Worm (Caenorhabditis elegans): Measurements from ENCODE around the gene fbxa-24.

fbxa-24 gene

ce11 chrII:3810550-3810949, 5.8 kb upstream of the fbxa-24 start:
- TF ChIP-seq lin-14 (GFP tag; optimal IDR thresholded peaks at IDR 0.05) = peak; percentile 85
- TF ChIP-seq nhr-237 (tag; optimal IDR thresholded peaks at IDR 0.05) = no peak
- TF ChIP-seq tbx-2 (tag; optimal IDR thresholded peaks at IDR 0.05) = peak; percentile 32
- TF ChIP-seq nhr-12 (tag; optimal IDR thresholded peaks at IDR 0.05) = no peak
- no peak for TF ChIP-seq irx-1 (tag; optimal IDR thresholded peaks at IDR 0.05)
- TF ChIP-seq C16A3.4 (tag; optimal IDR thresholded peaks at IDR 0.05) = no peak
- TF ChIP-seq zag-1 (tag; optimal IDR thresholded peaks at IDR 0.05) = no peak
- TF ChIP-seq ets-5 (GFP tag; IDR thresholded peaks at IDR 0.05) = no peak
- TF ChIP-seq ces-1 (GFP tag; optimal IDR thresholded peaks at IDR 0.05) = no peak
- TF ChIP-seq snpc-4 (tag; optimal IDR thresholded peaks at IDR 0.05) = no peak
- no peak for TF ChIP-seq unc-98 (GFP tag; IDR thresholded peaks at IDR 0.05)
- peak; percentile 51 for TF ChIP-seq snu-23 (GFP tag; optimal IDR thresholded peaks at IDR 0.05)
- no peak for TF ChIP-seq mef-2 (tag; optimal IDR thresholded peaks at IDR 0.05)
- no peak for TF ChIP-seq lir-3 (tag; optimal IDR thresholded peaks at IDR 0.05; ENCODE audit: poor library complexity)
- TF ChIP-seq nhr-19 (GFP tag; conservative IDR thresholded peaks at IDR 0.05) = peak; percentile 32; the same call in 1 of the 2 replicates
- no peak for TF ChIP-seq alr-1 (tag; optimal IDR thresholded peaks at IDR 0.05; ENCODE audit: borderline replicate concordance)
- TF ChIP-seq lin-13 (GFP tag; optimal IDR thresholded peaks at IDR 0.05) = no peak
- TF ChIP-seq ama-1 (optimal IDR thresholded peaks at IDR 0.05) = no peak
- no peak for TF ChIP-seq C04F5.9 (tag; optimal IDR thresholded peaks at IDR 0.05)
- TF ChIP-seq unc-130 (tag; optimal IDR thresholded peaks at IDR 0.05) = no peak
- TF ChIP-seq F16B12.6 (tag; optimal IDR thresholded peaks at IDR 0.05) = peak; percentile 1
- TF ChIP-seq ceh-82 (tag; optimal IDR thresholded peaks at IDR 0.05) = no peak
- TF ChIP-seq ztf-4 (tag; optimal IDR thresholded peaks at IDR 0.05) = no peak
- TF ChIP-seq isw-1 (GFP tag; IDR thresholded peaks at IDR 0.05) = no peak
- TF ChIP-seq lin-35 (GFP tag; optimal IDR thresholded peaks at IDR 0.05) = peak; percentile 44 to 46
- TF ChIP-seq nhr-77 (tag; optimal IDR thresholded peaks at IDR 0.05) = no peak
- no peak for TF ChIP-seq elt-3 (tag; optimal IDR thresholded peaks at IDR 0.05)
- TF ChIP-seq lin-39 (tag; optimal IDR thresholded peaks at IDR 0.05) = no peak
- no peak for TF ChIP-seq fkh-10 (GFP tag; optimal IDR thresholded peaks at IDR 0.05)
- peak; percentile 23 for TF ChIP-seq xbp-1 (tag; optimal IDR thresholded peaks at IDR 0.05)
- no peak for TF ChIP-seq Y116A8C.19 (tag; optimal IDR thresholded peaks at IDR 0.05; ENCODE audit: borderline replicate concordance)
- peak; percentile 30 for TF ChIP-seq rnt-1 (tag; optimal IDR thresholded peaks at IDR 0.05)
- TF ChIP-seq lin-15B (tag; optimal IDR thresholded peaks at IDR 0.05) = no peak
- no peak for TF ChIP-seq hpl-2 (GFP tag; optimal IDR thresholded peaks at IDR 0.05)
- no peak for TF ChIP-seq C34B4.2 (tag; optimal IDR thresholded peaks at IDR 0.05)
- no peak for TF ChIP-seq egl-13 (tag; optimal IDR thresholded peaks at IDR 0.05)
- no peak for TF ChIP-seq sup-37 (GFP tag; optimal IDR thresholded peaks at IDR 0.05)
- TF ChIP-seq unc-62 (GFP tag; optimal IDR thresholded peaks at IDR 0.05) = no peak
- no peak for TF ChIP-seq tlp-1 (tag; optimal IDR thresholded peaks at IDR 0.05)
- no peak for TF ChIP-seq skn-1 (tag; optimal IDR thresholded peaks at IDR 0.05)
- TF ChIP-seq nhr-90 (tag; optimal IDR thresholded peaks at IDR 0.05; ENCODE audit: poor library complexity) = peak; percentile 25
- no peak for TF ChIP-seq unc-30 (tag; optimal IDR thresholded peaks at IDR 0.05)
- no peak for TF ChIP-seq pqm-1 (tag; optimal IDR thresholded peaks at IDR 0.05)
- no peak for TF ChIP-seq ceh-63 (GFP tag; optimal IDR thresholded peaks at IDR 0.05)
- no peak for TF ChIP-seq ceh-90 (tag; optimal IDR thresholded peaks at IDR 0.05)
- no peak for TF ChIP-seq vab-15 (tag; optimal IDR thresholded peaks at IDR 0.05)
- TF ChIP-seq lsy-2 (tag; optimal IDR thresholded peaks at IDR 0.05) = peak; percentile 37 to 60
- peak; percentile 73 for TF ChIP-seq fkh-8 (tag; optimal IDR thresholded peaks at IDR 0.05)
- TF ChIP-seq zip-4 (GFP tag; optimal IDR thresholded peaks at IDR 0.05) = no peak
- peak; percentile 51 for TF ChIP-seq nhr-47 (tag; optimal IDR thresholded peaks at IDR 0.05)
- no peak for TF ChIP-seq sptf-1 (tag; optimal IDR thresholded peaks at IDR 0.05)
- TF ChIP-seq pag-3 (tag; optimal IDR thresholded peaks at IDR 0.05; ENCODE audit: borderline replicate concordance, insufficient read depth) = no peak
- TF ChIP-seq swsn-7 (tag; optimal IDR thresholded peaks at IDR 0.05) = peak; percentile 27
- peak; percentile 24 for TF ChIP-seq dsc-1 (tag; optimal IDR thresholded peaks at IDR 0.05)
